Fruit fly (Drosophila melanogaster) whole organism, embryonic: ENCODE data around the gene Hgsnat.

Source experiments
- ATbp ChIP-seq: fragments of 200-800 bp; sonication (Bioruptor generic); optimal IDR thresholded peaks from 2 replicates; lab custom pipeline; 2017; ENCODE audit warnings: missing biosample characterization, mild to moderate bottlenecking, missing genetic modification characterization, missing genetic modification reagents
- CG10267 ChIP-seq: fragments of 200-800 bp; sonication (Bioruptor generic); optimal IDR thresholded peaks from 2 replicates; lab custom pipeline; 2018; ENCODE audit warnings: missing biosample characterization, mild to moderate bottlenecking, missing genetic modification characterization, moderate library complexity
- CG10321 ChIP-seq: fragments of 200-800 bp; sonication (Bioruptor generic); IDR thresholded peaks from 2 replicates; pipeline ENCODE4 v1.3.6; 2022; ENCODE audit warnings: missing biosample characterization, missing genetic modification characterization
- CG10462 ChIP-seq: fragments of 200-800 bp; sonication (Bioruptor generic); optimal IDR thresholded peaks from 2 replicates; lab custom pipeline; 2016; ENCODE audit warnings: missing biosample characterization, missing genetic modification characterization
- CG1233 ChIP-seq: fragments of 200-800 bp; sonication (Bioruptor generic); optimal IDR thresholded peaks from 4 replicates; lab custom pipeline; 2018; ENCODE audit warnings: missing biosample characterization, mild to moderate bottlenecking, missing genetic modification characterization
- CG13287 ChIP-seq: fragments of 200-800 bp; sonication (Bioruptor generic); IDR thresholded peaks from 2 replicates; pipeline ENCODE4 v1.3.6; 2022; ENCODE audit warnings: missing biosample characterization, missing genetic modification characterization; ENCODE audit not compliant: partially characterized antibody
- CG14710 ChIP-seq: fragments of 200-800 bp; sonication (Bioruptor generic); optimal IDR thresholded peaks from 3 replicates; lab custom pipeline; 2019; ENCODE audit warnings: missing biosample characterization, mild to moderate bottlenecking, missing genetic modification characterization, moderate library complexity
- CG1647 ChIP-seq: fragments of 200-800 bp; sonication (Bioruptor generic); optimal IDR thresholded peaks from 3 replicates; lab custom pipeline; 2016; ENCODE audit warnings: missing biosample characterization, missing genetic modification characterization
- CG17568 ChIP-seq: fragments of 200-800 bp; sonication (Bioruptor generic); optimal IDR thresholded peaks from 2 replicates; lab custom pipeline; 2018; ENCODE audit warnings: missing biosample characterization, mild to moderate bottlenecking, missing genetic modification characterization, moderate library complexity
- CG2120 ChIP-seq: fragments of 200-800 bp; sonication (Bioruptor generic); optimal IDR thresholded peaks from 3 replicates; lab custom pipeline; 2016; ENCODE audit warnings: missing biosample characterization, missing genetic modification characterization
- CG2875 ChIP-seq: fragments of 200-800 bp; sonication (Bioruptor generic); optimal IDR thresholded peaks from 2 replicates; lab custom pipeline; 2017; ENCODE audit warnings: missing biosample characterization, mild to moderate bottlenecking, missing genetic modification characterization, missing genetic modification reagents
- CG4424 ChIP-seq: fragments of 200-800 bp; sonication (Bioruptor generic); optimal IDR thresholded peaks from 3 replicates; lab custom pipeline; 2016; ENCODE audit warnings: missing biosample characterization, missing genetic modification characterization
- CG4820 ChIP-seq: fragments of 200-800 bp; sonication (Bioruptor generic); optimal IDR thresholded peaks from 3 replicates; lab custom pipeline; 2016; ENCODE audit warnings: missing biosample characterization, missing genetic modification characterization
- CG8089 ChIP-seq: fragments of 200-800 bp; sonication (Bioruptor generic); optimal IDR thresholded peaks from 3 replicates; lab custom pipeline; 2016; ENCODE audit warnings: missing biosample characterization, missing genetic modification characterization
- CG8281 ChIP-seq: fragments of 200-800 bp; sonication (Bioruptor generic); optimal IDR thresholded peaks from 2 replicates; lab custom pipeline; 2018; ENCODE audit warnings: missing biosample characterization, mild to moderate bottlenecking, missing genetic modification characterization, moderate library complexity
- CG9437 ChIP-seq: fragments of 200-800 bp; sonication (Bioruptor generic); optimal IDR thresholded peaks from 2 replicates; lab custom pipeline; 2018; ENCODE audit warnings: missing biosample characterization, mild to moderate bottlenecking, missing genetic modification characterization
- CG9876 ChIP-seq: fragments of 200-800 bp; sonication (Bioruptor generic); optimal IDR thresholded peaks from 2 replicates; lab custom pipeline; 2016; ENCODE audit warnings: missing biosample characterization, missing genetic modification characterization
- Chrac-16 ChIP-seq: fragments of 200-800 bp; sonication (Bioruptor generic); optimal IDR thresholded peaks from 3 replicates; lab custom pipeline; 2016; ENCODE audit warnings: missing biosample characterization, missing genetic modification characterization
- Eip74EF ChIP-seq, 2 experiments: fragments of 200-800 bp in 1 of 2; fragments of >200 bp in 1 of 2; sonication (Bioruptor generic) in 1 of 2; optimal IDR thresholded peaks; 2 replicates each; lab custom pipeline; 2017 to 2019; ENCODE audit warnings: missing biosample characterization in 2 of 2, missing genetic modification characterization in 2 of 2, mild to moderate bottlenecking in 1 of 2, moderate library complexity in 1 of 2
- Ets65A ChIP-seq: fragments of 200-800 bp; sonication (Bioruptor generic); peaks from one replicate; lab custom pipeline; 2016; ENCODE audit warnings: missing biosample characterization, missing genetic modification characterization
- HLH3B ChIP-seq: fragments of 200-800 bp; sonication (Bioruptor generic); IDR thresholded peaks from 2 replicates; pipeline ENCODE4 v1.3.6; 2022; ENCODE audit warnings: missing biosample characterization, missing genetic modification characterization
- Hey ChIP-seq: fragments of 200-800 bp; sonication (Bioruptor generic); optimal IDR thresholded peaks from 3 replicates; lab custom pipeline; 2018; ENCODE audit warnings: missing biosample characterization, mild to moderate bottlenecking, missing genetic modification characterization
- Ptx1 ChIP-seq: fragments of 200-800 bp; sonication (Bioruptor generic); IDR thresholded peaks from 2 replicates; pipeline ENCODE4 v1.3.6; 2022; ENCODE audit warnings: missing biosample characterization, missing genetic modification characterization
- Sin3A ChIP-seq: fragments of >200 bp; optimal IDR thresholded peaks from 2 replicates; lab custom pipeline; 2018
- bab2 ChIP-seq: fragments of 200-800 bp; sonication (Bioruptor generic); optimal IDR thresholded peaks from 2 replicates; lab custom pipeline; 2016; ENCODE audit warnings: missing biosample characterization, missing genetic modification characterization
- cas ChIP-seq: fragments of 200-800 bp; sonication (Bioruptor generic); IDR thresholded peaks from 2 replicates; pipeline ENCODE4 v1.3.6; 2022; ENCODE audit warnings: missing biosample characterization, missing genetic modification characterization
- chinmo ChIP-seq: fragments of 200-800 bp; sonication (Bioruptor generic); IDR thresholded peaks from 4 replicates; pipeline ENCODE4 v1.3.6; 2022; ENCODE audit warnings: missing biosample characterization, missing genetic modification characterization; ENCODE audit not compliant: partially characterized antibody
- danr ChIP-seq: fragments of 200-800 bp; sonication (Bioruptor generic); IDR thresholded peaks from 2 replicates; pipeline ENCODE4 v1.3.6; 2022; ENCODE audit warnings: missing biosample characterization, missing genetic modification characterization
- dmrt99B ChIP-seq: fragments of 200-800 bp; sonication (Bioruptor generic); optimal IDR thresholded peaks from 2 replicates; lab custom pipeline; 2018; ENCODE audit warnings: missing biosample characterization, mild to moderate bottlenecking, missing genetic modification characterization, moderate library complexity
- ewg ChIP-seq: fragments of 200-800 bp; sonication (Bioruptor generic); optimal IDR thresholded peaks from 3 replicates; lab custom pipeline; 2017; ENCODE audit warnings: mild to moderate bottlenecking, missing biosample characterization, missing genetic modification reagents, missing genetic modification characterization
- gcm ChIP-seq: fragments of 200-800 bp; sonication (Bioruptor generic); optimal IDR thresholded peaks from 2 replicates; lab custom pipeline; 2019; ENCODE audit warnings: missing biosample characterization, mild to moderate bottlenecking, missing genetic modification characterization, moderate library complexity
- gcm2 ChIP-seq: fragments of 200-800 bp; sonication (Bioruptor generic); optimal IDR thresholded peaks from 2 replicates; lab custom pipeline; 2016; ENCODE audit warnings: missing biosample characterization, missing genetic modification characterization
- gt ChIP-seq: fragments of 200-800 bp; sonication (Bioruptor generic); IDR thresholded peaks from 2 replicates; pipeline ENCODE4 v1.3.6; 2022; ENCODE audit warnings: missing biosample characterization, missing genetic modification characterization
- hkb ChIP-seq, 2 experiments: fragments of 200-800 bp in 1 of 2; fragments of >200 bp in 1 of 2; sonication (Bioruptor generic) in 1 of 2; IDR thresholded peaks in 1 of 2; optimal IDR thresholded peaks in 1 of 2; 2 replicates each; pipeline versions ENCODE4 v1.3.6 to Lab custom; 2017 to 2022; ENCODE audit warnings: missing biosample characterization in 1 of 2, missing genetic modification characterization in 1 of 2
- inv ChIP-seq: fragments of 200-800 bp; sonication (Bioruptor generic); IDR thresholded peaks from 2 replicates; pipeline ENCODE4 v1.3.6; 2022; ENCODE audit warnings: missing biosample characterization, missing genetic modification characterization; ENCODE audit not compliant: partially characterized antibody
- lov ChIP-seq, 2 experiments: fragments of 200-800 bp in 1 of 2; fragments of >200 bp in 1 of 2; sonication (Bioruptor generic) in 1 of 2; IDR thresholded peaks in 1 of 2; optimal IDR thresholded peaks in 1 of 2; 2 replicates in 1 of 2; 3 replicates in 1 of 2; pipeline versions ENCODE4 v1.3.6 to Lab custom; 2017 to 2022; ENCODE audit warnings: missing biosample characterization in 1 of 2, missing genetic modification characterization in 1 of 2
- nmo ChIP-seq: fragments of 200-800 bp; sonication (Bioruptor generic); optimal IDR thresholded peaks from 2 replicates; lab custom pipeline; 2018; ENCODE audit warnings: missing biosample characterization, mild to moderate bottlenecking, missing genetic modification characterization, moderate library complexity
- oc ChIP-seq: fragments of 200-800 bp; sonication (Bioruptor generic); optimal IDR thresholded peaks from 2 replicates; lab custom pipeline; 2018; ENCODE audit warnings: missing biosample characterization, mild to moderate bottlenecking, missing genetic modification characterization, moderate library complexity
- pzg ChIP-seq: fragments of 200-800 bp; sonication (Bioruptor generic); optimal IDR thresholded peaks from 3 replicates; lab custom pipeline; 2018; ENCODE audit warnings: missing biosample characterization, mild to moderate bottlenecking, missing genetic modification characterization, moderate library complexity
- row ChIP-seq: fragments of 200-800 bp; sonication (Bioruptor generic); IDR thresholded peaks from 3 replicates; pipeline ENCODE4 v1.3.6; 2022; ENCODE audit warnings: missing biosample characterization, missing genetic modification characterization
- sens ChIP-seq: fragments of 200-800 bp; sonication (Bioruptor generic); peaks from one replicate; lab custom pipeline; 2016; ENCODE audit warnings: missing biosample characterization, missing genetic modification characterization
- slbo ChIP-seq: fragments of 200-800 bp; sonication (Bioruptor generic); IDR thresholded peaks from 2 replicates; pipeline ENCODE4 v1.3.6; 2022; ENCODE audit warnings: missing biosample characterization, missing genetic modification characterization
- ssp ChIP-seq: fragments of 200-800 bp; sonication (Bioruptor generic); IDR thresholded peaks from 2 replicates; pipeline ENCODE4 v1.3.6; 2022; ENCODE audit warnings: missing biosample characterization, missing genetic modification characterization
- tio ChIP-seq: fragments of 200-800 bp; sonication (Bioruptor generic); optimal IDR thresholded peaks from 2 replicates; lab custom pipeline; 2017; ENCODE audit warnings: missing biosample characterization, missing genetic modification characterization, inconsistent platforms
- tx ChIP-seq: fragments of 200-800 bp; sonication (Bioruptor generic); optimal IDR thresholded peaks from 2 replicates; lab custom pipeline; 2016; ENCODE audit warnings: missing biosample characterization, missing genetic modification characterization
- wek ChIP-seq: fragments of 200-800 bp; sonication (Bioruptor generic); optimal IDR thresholded peaks from 3 replicates; lab custom pipeline; 2018; ENCODE audit warnings: missing biosample characterization, mild to moderate bottlenecking, missing genetic modification characterization, moderate library complexity

Gene Hgsnat

dm6 chrX:4919040-4919881 lies 731 bp downstream of the Hgsnat start (continued):
- TF ChIP-seq CG2875 (peak; percentile 64), CG13287 (GFP tag; lab: Robert Waterston, UW) (no peak), ewg (GFP tag; lab: Kevin White, UChicago) (peak; percentile 17), CG4424 (GFP tag; lab: Kevin White, UChicago) (peak; percentile 66), Sin3A (lab: Kevin White, UChicago) (no peak), CG9437 (GFP tag; lab: Kevin White, UChicago) (peak; percentile 71), row (GFP tag; lab: Robert Waterston, UW) (peak; percentile 92), ssp (GFP tag; lab: Robert Waterston, UW) (peak; percentile 81), danr (GFP tag; lab: Robert Waterston, UW) (peak; percentile 82), CG10321 (GFP tag; lab: Robert Waterston, UW) (peak; percentile 61), dmrt99B (peak; percentile 79), CG17568 (GFP tag; lab: Kevin White, UChicago) (no peak), CG4820 (GFP tag; lab: Kevin White, UChicago) (peak; percentile 74), chinmo (GFP tag; lab: Robert Waterston, UW) (no peak), hkb (optimal IDR thresholded peaks at IDR 0.05; lab: Kevin White, UChicago) (no peak), hkb (GFP tag; IDR thresholded peaks at IDR 0.05; lab: Robert Waterston, UW) (peak; percentile 86), CG8089 (GFP tag; lab: Kevin White, UChicago) (peak; percentile 64), slbo (GFP tag; lab: Robert Waterston, UW) (peak; percentile 94), CG9876 (GFP tag; lab: Kevin White, UChicago) (peak; percentile 80), wek (GFP tag; lab: Kevin White, UChicago) (peak; percentile 71), Ptx1 (GFP tag; lab: Robert Waterston, UW) (peak; percentile 93), nmo (GFP tag; lab: Kevin White, UChicago) (peak; percentile 78), tio (GFP tag; lab: Kevin White, UChicago) (no peak), lov (optimal IDR thresholded peaks at IDR 0.05; lab: Kevin White, UChicago) (no peak), lov (GFP tag; IDR thresholded peaks at IDR 0.05; lab: Robert Waterston, UW) (peak; percentile 73; the same call in 1 of the 3 replicates), Ets65A (GFP tag; lab: Kevin White, UChicago) (peak; percentile 98), gcm (GFP tag; lab: Kevin White, UChicago) (peak; percentile 33), gcm2 (peak; percentile 81), gt (no peak; the same call in 1 of the 2 replicates), HLH3B (peak; percentile 87)

- peak; percentile 18 for TF ChIP-seq bab2 (GFP tag; lab: Kevin White, UChicago)
- peak; percentile 92 for TF ChIP-seq CG10267 (tag; lab: Kevin White, UChicago)
- no peak for TF ChIP-seq Eip74EF (GFP tag; optimal IDR thresholded peaks at IDR 0.05; lab: Kevin White, UChicago)
- peak; percentile 45 for TF ChIP-seq CG1233
- TF ChIP-seq Hey (tag; lab: Kevin White, UChicago) = no peak
- peak; percentile 33 for TF ChIP-seq CG14710
- TF ChIP-seq cas (GFP tag; lab: Robert Waterston, UW) = no peak
- peak; percentile 41 for TF ChIP-seq pzg (GFP tag; lab: Kevin White, UChicago)
- TF ChIP-seq oc (tag; lab: Kevin White, UChicago) = no peak
- TF ChIP-seq CG2120 = peak; percentile 68
- TF ChIP-seq ATbp (GFP tag; lab: Kevin White, UChicago) = no peak
- TF ChIP-seq Chrac-16 (GFP tag; lab: Kevin White, UChicago) = no peak
- TF ChIP-seq CG1647 (GFP tag; lab: Kevin White, UChicago) = no peak
- no peak for TF ChIP-seq tx
- peak; percentile 87 for TF ChIP-seq sens
- TF ChIP-seq inv = no peak
- TF ChIP-seq CG8281 (tag; lab: Kevin White, UChicago) = no peak
- TF ChIP-seq CG10462 (GFP tag; lab: Kevin White, UChicago) = no peak
These were observed 11.8 kb downstream of the Hgsnat start for dm6 chrX:4930100-4931010.
